Worm (Caenorhabditis elegans) whole organism, L4 larva: ENCODE data around the gene M162.7.

Experiments used
- ZK546.5 ChIP-seq, 2 experiments: sonication (generic microtip); optimal IDR thresholded peaks; 2 replicates each; lab custom pipeline; 2017; ENCODE audit warnings: missing biosample characterization in 2 of 2, missing genetic modification characterization in 2 of 2
- ama-1 ChIP-seq: fragments of 150-350 bp; optimal IDR thresholded peaks from 2 replicates; lab custom pipeline; 2014; ENCODE audit warnings: inconsistent platforms, mixed read lengths
- egl-27 ChIP-seq: sonication (generic microtip); optimal IDR thresholded peaks from 3 replicates; lab custom pipeline; 2017; ENCODE audit warnings: missing biosample characterization, missing genetic modification reagents, missing genetic modification characterization
- fkh-10 ChIP-seq: fragments of 150-350 bp; optimal IDR thresholded peaks from 2 replicates; lab custom pipeline; 2014; ENCODE audit warnings: missing biosample characterization, missing genetic modification reagents, missing genetic modification characterization
- jun-1 ChIP-seq: fragments of 150-350 bp; optimal IDR thresholded peaks from 2 replicates; lab custom pipeline; 2014; ENCODE audit warnings: missing biosample characterization, missing genetic modification reagents, missing genetic modification characterization
- lin-13 ChIP-seq: fragments of 150-350 bp; optimal IDR thresholded peaks from 2 replicates; lab custom pipeline; 2014; ENCODE audit warnings: missing biosample characterization, missing genetic modification reagents, missing genetic modification characterization
- lin-39 ChIP-seq: fragments of 150-350 bp; optimal IDR thresholded peaks from 2 replicates; lab custom pipeline; 2014; ENCODE audit warnings: missing biosample characterization, missing genetic modification reagents, missing genetic modification characterization
- mxl-3 ChIP-seq: fragments of 200-800 bp; sonication (Bioruptor generic); optimal IDR thresholded peaks from 2 replicates; lab custom pipeline; 2018; ENCODE audit warnings: mild to moderate bottlenecking, missing genetic modification characterization, missing compliant biosample characterization
- nhr-76 ChIP-seq: fragments of 150-350 bp; optimal IDR thresholded peaks from 2 replicates; lab custom pipeline; 2014; ENCODE audit warnings: missing biosample characterization, missing genetic modification characterization
- nhr-77 ChIP-seq: fragments of 150-350 bp; optimal IDR thresholded peaks from 2 replicates; lab custom pipeline; 2014; ENCODE audit warnings: missing biosample characterization, missing genetic modification characterization
- pha-4 ChIP-seq, 2 experiments: fragments of 150-350 bp in 1 of 2; fragments of 200-800 bp in 1 of 2; sonication (Bioruptor generic) in 1 of 2; IDR thresholded peaks in 1 of 2; optimal IDR thresholded peaks in 1 of 2; 2 replicates each; pipeline versions ENCODE4 v1.3.6 to Lab custom; 2014 to 2022; ENCODE audit warnings: missing genetic modification characterization in 2 of 2, missing genetic modification reagents in 2 of 2, missing biosample characterization in 1 of 2, missing compliant biosample characterization in 1 of 2
- rbr-2 ChIP-seq: sonication (generic microtip); optimal IDR thresholded peaks from 2 replicates; lab custom pipeline; 2016; ENCODE audit warnings: missing genotype, missing genetic modification characterization, missing compliant biosample characterization
- unc-62 ChIP-seq, 3 experiments: fragments of 150-350 bp in 1 of 3; sonication (generic microtip); optimal IDR thresholded peaks in 2 of 3; peaks in 1 of 3; 1 replicate in 1 of 3; 2 replicates in 2 of 3; lab custom pipeline; 2014 to 2017; ENCODE audit warnings: missing biosample characterization in 3 of 3, missing genetic modification characterization in 3 of 3, missing genetic modification reagents in 3 of 3, missing genotype in 1 of 3

- no peak for TF ChIP-seq lin-39 (tag; lab: Kevin White, UChicago)
- no peak for TF ChIP-seq jun-1 (tag; lab: Kevin White, UChicago)
- TF ChIP-seq egl-27: no peak
- no peak for TF ChIP-seq nhr-77
- no peak for TF ChIP-seq pha-4 (GFP tag; IDR thresholded peaks at IDR 0.05; lab: Robert Waterston, UW)
- no peak for TF ChIP-seq pha-4 (tag; optimal IDR thresholded peaks at IDR 0.05; lab: Kevin White, UChicago)
- TF ChIP-seq fkh-10 (GFP tag; lab: Kevin White, UChicago): no peak
- TF ChIP-seq rbr-2 (tag; lab: Kevin White, UChicago): no peak
- no peak for TF ChIP-seq lin-13 (GFP tag; lab: Kevin White, UChicago)
- no peak for TF ChIP-seq ama-1 (lab: Kevin White, UChicago)
- no peak for TF ChIP-seq mxl-3
- TF ChIP-seq nhr-76 (tag; lab: Kevin White, UChicago): no peak
- TF ChIP-seq ZK546.5 (tag; optimal IDR thresholded peaks at IDR 0.05; lab: Kevin White, UChicago): no peak
- no peak for TF ChIP-seq unc-62 (GFP tag; optimal IDR thresholded peaks at IDR 0.05 in 1 of 2; lab: Kevin White, UChicago)
- no peak for TF ChIP-seq unc-62 (tag; optimal IDR thresholded peaks at IDR 0.05; lab: Kevin White, UChicago)
Observed at ce11 chrV:19805548-19805947, 10.7 kb upstream of the M162.7 start.
